Worm (Caenorhabditis elegans) whole organism, mixed stage, embryonic: ENCODE measurements around the gene F21G4.3.

Experiments
- ceh-39 ChIP-seq: fragments of 150-350 bp; optimal IDR thresholded peaks from 2 replicates; lab custom pipeline; 2014; ENCODE audit warnings: missing biosample characterization, missing genetic modification characterization
- lin-32 ChIP-seq: fragments of 200-800 bp; sonication (Bioruptor generic); optimal IDR thresholded peaks from 2 replicates; lab custom pipeline; 2018; ENCODE audit warnings: mild to moderate bottlenecking, missing genetic modification characterization, missing compliant biosample characterization
- mep-1 ChIP-seq: fragments of 150-350 bp; optimal IDR thresholded peaks from 2 replicates; lab custom pipeline; 2017; ENCODE audit warnings: missing biosample characterization, missing genetic modification reagents, missing genetic modification characterization, inconsistent platforms
- snpc-4 ChIP-seq: fragments of 150-350 bp; optimal IDR thresholded peaks from 2 replicates; lab custom pipeline; 2014; ENCODE audit warnings: missing biosample characterization, missing genetic modification characterization
- unc-39 ChIP-seq: fragments of 150-350 bp; optimal IDR thresholded peaks from 2 replicates; lab custom pipeline; 2014; ENCODE audit warnings: missing biosample characterization, missing genetic modification characterization
- unc-62 ChIP-seq: fragments of 150-350 bp; optimal IDR thresholded peaks from 2 replicates; lab custom pipeline; 2014; ENCODE audit warnings: missing biosample characterization, missing genetic modification reagents, missing genetic modification characterization

- TF ChIP-seq lin-32 (GFP tag; lab: Kevin White, UChicago) (no peak), unc-39 (no peak), unc-62 (GFP tag; lab: Kevin White, UChicago) (no peak), snpc-4 (tag; lab: Kevin White, UChicago) (no peak), ceh-39 (tag; lab: Kevin White, UChicago) (no peak), mep-1 (tag; lab: Kevin White, UChicago) (no peak)
Observed at ce11 chrX:9856618-9857017, 38.3 kb upstream of the F21G4.3 start, which contains the start of gene R07B1.11.
